Worm (Caenorhabditis elegans) whole organism, late embryonic: Measurements from ENCODE around the gene kin-21.
A peak's percentile ranks its signal among the peaks of the same experiment; 100 is the strongest.

Experiments used
- C08G9.2 ChIP-seq: sonication (generic microtip); optimal IDR thresholded peaks from 2 replicates; lab custom pipeline; 2016; ENCODE audit warnings: mild to moderate bottlenecking, missing genetic modification characterization, moderate library complexity, missing compliant biosample characterization
- C38D4.7 ChIP-seq: fragments of 200-800 bp; sonication (Bioruptor generic); optimal IDR thresholded peaks from 2 replicates; lab custom pipeline; 2018; ENCODE audit warnings: mild to moderate bottlenecking, missing genetic modification characterization, moderate library complexity, missing compliant biosample characterization
- K02D7.2 ChIP-seq: sonication (generic microtip); optimal IDR thresholded peaks from 2 replicates; lab custom pipeline; 2017; ENCODE audit warnings: mild to moderate bottlenecking, missing genetic modification characterization, missing compliant biosample characterization
- K09A11.1 ChIP-seq: sonication (generic microtip); optimal IDR thresholded peaks from 2 replicates; lab custom pipeline; 2017; ENCODE audit warnings: antibody characterized with exemption, mild to moderate bottlenecking, missing genetic modification characterization, missing compliant biosample characterization; ENCODE audit not compliant: insufficient read depth
- T23F11.4 ChIP-seq: fragments of 200-800 bp; sonication (Bioruptor generic); optimal IDR thresholded peaks from 2 replicates; lab custom pipeline; 2018; ENCODE audit warnings: mild to moderate bottlenecking, missing genetic modification characterization, missing compliant biosample characterization
- Y22D7AL.16 ChIP-seq: sonication (generic microtip); optimal IDR thresholded peaks from 2 replicates; lab custom pipeline; 2016; ENCODE audit warnings: missing genetic modification characterization, missing compliant biosample characterization
- ceh-14 ChIP-seq: sonication (generic microtip); optimal IDR thresholded peaks from 2 replicates; lab custom pipeline; 2016; ENCODE audit warnings: missing genotype, missing genetic modification characterization, missing compliant biosample characterization
- ceh-19 ChIP-seq: fragments of 200-800 bp; sonication (Bioruptor generic); optimal IDR thresholded peaks from 2 replicates; lab custom pipeline; 2018; ENCODE audit warnings: mild to moderate bottlenecking, missing genetic modification characterization, missing compliant biosample characterization
- ceh-2 ChIP-seq: sonication (generic microtip); optimal IDR thresholded peaks from 2 replicates; lab custom pipeline; 2016; ENCODE audit warnings: missing genotype, missing genetic modification characterization, missing compliant biosample characterization
- ceh-30 ChIP-seq: fragments of 150-350 bp; optimal IDR thresholded peaks from 2 replicates; lab custom pipeline; 2014; ENCODE audit warnings: missing biosample characterization, missing genetic modification characterization
- ceh-31 ChIP-seq: sonication (generic microtip); optimal IDR thresholded peaks from 2 replicates; lab custom pipeline; 2016; ENCODE audit warnings: missing genetic modification characterization, missing compliant biosample characterization
- ceh-45 ChIP-seq: fragments of 200-800 bp; sonication (Bioruptor generic); IDR thresholded peaks from 2 replicates; pipeline ENCODE4 v1.3.6; 2022; ENCODE audit warnings: missing genetic modification reagents, missing genetic modification characterization, missing compliant biosample characterization
- ceh-48 ChIP-seq: sonication (generic microtip); optimal IDR thresholded peaks from 2 replicates; lab custom pipeline; 2016; ENCODE audit warnings: missing genetic modification characterization, inconsistent platforms, missing compliant biosample characterization
- ceh-9 ChIP-seq: sonication (generic microtip); optimal IDR thresholded peaks from 2 replicates; lab custom pipeline; 2016; ENCODE audit warnings: mild to moderate bottlenecking, missing genetic modification characterization, inconsistent platforms, missing compliant biosample characterization
- che-1 ChIP-seq: sonication (generic microtip); optimal IDR thresholded peaks from 2 replicates; lab custom pipeline; 2016; ENCODE audit warnings: mild to moderate bottlenecking, missing genetic modification characterization, missing compliant biosample characterization
- elt-2 ChIP-seq: sonication (generic microtip); optimal IDR thresholded peaks from 2 replicates; lab custom pipeline; 2016; ENCODE audit warnings: missing genetic modification reagents, missing genetic modification characterization, missing compliant biosample characterization
- elt-4 ChIP-seq: sonication (generic microtip); optimal IDR thresholded peaks from 2 replicates; lab custom pipeline; 2016; ENCODE audit warnings: missing genetic modification characterization, missing compliant biosample characterization
- eyg-1 ChIP-seq: sonication (generic microtip); optimal IDR thresholded peaks from 2 replicates; lab custom pipeline; 2016; ENCODE audit warnings: missing genotype, missing genetic modification characterization, missing compliant biosample characterization
- fkh-10 ChIP-seq: fragments of 150-350 bp; optimal IDR thresholded peaks from 2 replicates; lab custom pipeline; 2014; ENCODE audit warnings: missing biosample characterization, missing genetic modification reagents, missing genetic modification characterization
- fkh-6 ChIP-seq: sonication (generic microtip); optimal IDR thresholded peaks from 2 replicates; lab custom pipeline; 2016; ENCODE audit warnings: missing genetic modification characterization, missing compliant biosample characterization
- hlh-30 ChIP-seq: sonication (generic microtip); optimal IDR thresholded peaks from 2 replicates; lab custom pipeline; 2017; ENCODE audit warnings: antibody characterized with exemption, missing genetic modification characterization, missing compliant biosample characterization; ENCODE audit not compliant: insufficient read depth
- hlh-8 ChIP-seq: sonication (generic microtip); optimal IDR thresholded peaks from 2 replicates; lab custom pipeline; 2016; ENCODE audit warnings: missing genotype, missing genetic modification characterization, missing compliant biosample characterization
- lim-6 ChIP-seq: sonication (generic microtip); optimal IDR thresholded peaks from 2 replicates; lab custom pipeline; 2016; ENCODE audit warnings: missing genetic modification characterization, missing compliant biosample characterization
- mec-3 ChIP-seq: sonication (generic microtip); optimal IDR thresholded peaks from 2 replicates; lab custom pipeline; 2016; ENCODE audit warnings: borderline replicate concordance, missing genetic modification characterization, missing compliant biosample characterization
- npax-4 ChIP-seq: sonication (generic microtip); optimal IDR thresholded peaks from 2 replicates; lab custom pipeline; 2016; ENCODE audit warnings: missing genetic modification characterization, missing compliant biosample characterization
- odd-2 ChIP-seq: sonication (generic microtip); optimal IDR thresholded peaks from 2 replicates; lab custom pipeline; 2017; ENCODE audit warnings: antibody characterized with exemption, mild to moderate bottlenecking, missing genetic modification characterization, missing compliant biosample characterization
- pax-1 ChIP-seq: fragments of 150-350 bp; optimal IDR thresholded peaks from 2 replicates; lab custom pipeline; 2014; ENCODE audit warnings: missing biosample characterization, missing genetic modification characterization
- pha-2 ChIP-seq: sonication (generic microtip); optimal IDR thresholded peaks from 2 replicates; lab custom pipeline; 2017; ENCODE audit warnings: mild to moderate bottlenecking, missing genetic modification characterization, missing compliant biosample characterization
- ref-2 ChIP-seq: sonication (generic microtip); optimal IDR thresholded peaks from 2 replicates; lab custom pipeline; 2016; ENCODE audit warnings: missing genetic modification characterization, missing compliant biosample characterization
- rnt-1 ChIP-seq: sonication (generic microtip); optimal IDR thresholded peaks from 2 replicates; lab custom pipeline; 2016; ENCODE audit warnings: missing genetic modification characterization, missing compliant biosample characterization
- sdc-2 ChIP-seq: sonication (generic microtip); optimal IDR thresholded peaks from 2 replicates; lab custom pipeline; 2016; ENCODE audit warnings: missing genotype, missing genetic modification characterization, missing compliant biosample characterization
- sox-4 ChIP-seq: sonication (generic microtip); optimal IDR thresholded peaks from 2 replicates; lab custom pipeline; 2017; ENCODE audit warnings: mild to moderate bottlenecking, missing genetic modification characterization, inconsistent platforms, missing compliant biosample characterization
- syd-9 ChIP-seq: sonication (generic microtip); optimal IDR thresholded peaks from 2 replicates; lab custom pipeline; 2016; ENCODE audit warnings: mild to moderate bottlenecking, missing genetic modification characterization, moderate library complexity, missing compliant biosample characterization
- tbx-2 ChIP-seq: sonication (generic microtip); optimal IDR thresholded peaks from 2 replicates; lab custom pipeline; 2016; ENCODE audit warnings: missing genetic modification characterization, missing compliant biosample characterization
- tbx-7 ChIP-seq: sonication (generic microtip); optimal IDR thresholded peaks from 2 replicates; lab custom pipeline; 2016; ENCODE audit warnings: missing genotype, missing genetic modification characterization, missing compliant biosample characterization
- ttx-3 ChIP-seq: sonication (generic microtip); optimal IDR thresholded peaks from 2 replicates; lab custom pipeline; 2016; ENCODE audit warnings: missing genetic modification reagents, missing genetic modification characterization, missing compliant biosample characterization
- unc-3 ChIP-seq, 2 experiments: fragments of 200-800 bp in 1 of 2; sonication (Bioruptor generic) in 1 of 2; sonication (generic microtip) in 1 of 2; conservative IDR thresholded peaks in 1 of 2; optimal IDR thresholded peaks in 1 of 2; 2 replicates each; pipeline versions ENCODE4 v1.3.6 to Lab custom; 2016 to 2022; ENCODE audit warnings: missing compliant biosample characterization in 2 of 2, missing genetic modification characterization in 2 of 2, missing genetic modification reagents in 1 of 2
- unc-55 ChIP-seq: sonication (generic microtip); optimal IDR thresholded peaks from 2 replicates; lab custom pipeline; 2017; ENCODE audit warnings: missing biosample characterization, missing genetic modification reagents, missing genetic modification characterization
- unc-86 ChIP-seq: sonication (generic microtip); optimal IDR thresholded peaks from 2 replicates; lab custom pipeline; 2016; ENCODE audit warnings: missing genetic modification characterization, missing compliant biosample characterization
- zip-5 ChIP-seq: sonication (generic microtip); optimal IDR thresholded peaks from 2 replicates; lab custom pipeline; 2016; ENCODE audit warnings: missing genetic modification characterization, missing compliant biosample characterization

Gene kin-21

ce11 chrIV:9796494-9796893 is 36.2 kb upstream of the kin-21 start, which contains the start of gene pis-1:
pis-1 (minus strand) TSS chrIV:9796594.
- TF ChIP-seq Y22D7AL.16 (tag; lab: Kevin White, UChicago) (no peak), pax-1 (tag; lab: Kevin White, UChicago) (no peak), sox-4 (no peak), pha-2 (no peak), T23F11.4 (GFP tag; lab: Kevin White, UChicago) (no peak), hlh-30 (no peak), unc-55 (GFP tag; lab: Kevin White, UChicago) (no peak), sdc-2 (no peak), odd-2 (tag; lab: Kevin White, UChicago) (no peak), ceh-9 (no peak), ref-2 (tag; lab: Kevin White, UChicago) (no peak), fkh-6 (tag; lab: Kevin White, UChicago) (no peak), fkh-10 (GFP tag; lab: Kevin White, UChicago) (no peak), syd-9 (tag; lab: Kevin White, UChicago) (no peak), ceh-45 (no peak), tbx-2 (tag; lab: Kevin White, UChicago) (no peak)
- TF ChIP-seq, all 69 proteins: peak for 0

DNA sequence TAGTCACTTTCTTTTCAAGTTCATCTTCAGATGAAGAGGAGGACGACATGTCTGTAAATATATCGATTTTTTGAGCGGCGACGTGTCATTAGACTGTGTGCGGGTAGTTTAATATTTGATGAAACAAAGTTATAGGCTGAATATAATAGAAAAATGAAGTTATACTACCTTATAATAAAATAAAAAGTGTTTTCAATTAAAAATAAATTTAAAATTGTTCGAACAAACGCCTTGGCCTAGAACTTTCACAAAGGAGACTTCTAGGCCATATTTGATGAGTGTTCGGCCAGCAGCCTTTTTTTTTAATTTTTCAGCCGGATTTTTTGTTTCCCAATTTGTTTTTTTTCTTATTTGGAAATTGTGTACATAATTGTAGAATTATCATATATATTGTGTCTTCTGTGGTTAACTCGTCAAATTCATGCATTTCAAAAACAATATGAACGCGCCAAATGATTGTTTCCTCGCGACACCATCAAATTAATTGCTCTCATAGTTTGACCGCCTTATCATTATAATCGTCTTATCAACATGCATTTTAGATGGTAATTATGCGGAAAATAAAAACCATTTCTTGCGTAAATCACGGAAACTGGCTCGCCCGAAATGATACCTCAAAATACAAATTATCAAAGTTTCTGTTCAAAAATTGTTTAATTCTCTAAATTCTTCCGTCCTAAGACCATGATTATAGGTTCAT is 35.2 kb upstream of the kin-21 start, which contains the start of gene T13F2.2:
T13F2.2 (minus strand) TSS at position 51 of the 700 bp plus-strand sequence.
- TF ChIP-seq C08G9.2 (tag; lab: Kevin White, UChicago) (peak; percentile 10), fkh-6 (tag; lab: Kevin White, UChicago) (no peak), ttx-3 (tag; lab: Kevin White, UChicago) (no peak), K02D7.2 (tag; lab: Kevin White, UChicago) (no peak), rnt-1 (no peak), tbx-2 (tag; lab: Kevin White, UChicago) (peak; percentile 52), C38D4.7 (GFP tag; lab: Kevin White, UChicago) (no peak), ceh-2 (tag; lab: Kevin White, UChicago) (peak; percentile 3), unc-3 (GFP tag; conservative IDR thresholded peaks at IDR 0.05; lab: Robert Waterston, UW) (no peak), unc-3 (tag; optimal IDR thresholded peaks at IDR 0.05; lab: Kevin White, UChicago) (no peak), unc-86 (no peak), mec-3 (tag; lab: Kevin White, UChicago) (no peak), hlh-8 (tag; lab: Kevin White, UChicago) (no peak), elt-4 (tag; lab: Kevin White, UChicago) (no peak), ceh-30 (no peak), ceh-14 (no peak), tbx-7 (tag; lab: Kevin White, UChicago) (no peak), hlh-30 (no peak), ceh-19 (GFP tag; lab: Kevin White, UChicago) (no peak), npax-4 (tag; lab: Kevin White, UChicago) (no peak), pax-1 (tag; lab: Kevin White, UChicago) (no peak), ceh-9 (no peak), eyg-1 (no peak), elt-2 (tag; lab: Kevin White, UChicago) (peak; percentile 58), ceh-31 (tag; lab: Kevin White, UChicago) (peak; percentile 38), zip-5 (peak; percentile 41), ceh-48 (peak; percentile 1), che-1 (tag; lab: Kevin White, UChicago) (no peak), K09A11.1 (tag; lab: Kevin White, UChicago) (no peak), lim-6 (tag; lab: Kevin White, UChicago) (no peak)
